Worm (Caenorhabditis elegans) whole organism, L4 larva: ENCODE data around the gene clec-2.

Experiments used
- ceh-20 ChIP-seq: fragments of 200-800 bp; sonication (Bioruptor generic); IDR thresholded peaks from 2 replicates; pipeline ENCODE4 v1.3.6; 2022; ENCODE audit warnings: missing genetic modification reagents, missing genetic modification characterization, missing compliant biosample characterization
- cey-2 ChIP-seq: sonication (generic microtip); optimal IDR thresholded peaks from 3 replicates; lab custom pipeline; 2017; ENCODE audit warnings: missing genetic modification characterization, mild to moderate bottlenecking, missing compliant biosample characterization, antibody characterized with exemption, borderline replicate concordance; ENCODE audit not compliant: insufficient read depth

DNA sequence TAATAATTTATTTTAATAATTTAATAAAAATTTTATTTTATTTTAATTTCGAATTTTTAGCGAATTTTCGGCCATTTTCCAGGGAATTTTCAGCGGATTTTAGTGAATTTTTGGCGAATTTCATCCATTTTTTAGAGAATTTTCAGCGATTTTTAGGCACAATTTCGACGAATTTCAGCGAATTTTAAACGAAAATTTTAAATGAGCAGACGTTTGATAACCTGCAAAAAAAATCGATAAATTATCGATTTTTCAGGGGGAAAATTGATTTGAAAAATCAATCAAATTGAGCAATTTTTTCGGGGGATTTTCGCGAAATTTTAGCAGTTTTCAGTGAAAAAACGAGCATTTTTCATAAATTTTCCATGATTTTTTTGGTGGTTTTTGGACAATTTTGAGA lies 45.4 kb upstream of the clec-2 start:
- TF ChIP-seq ceh-20 (GFP tag; lab: Robert Waterston, UW), result no peak
- no peak for TF ChIP-seq cey-2 (tag; lab: Kevin White, UChicago)
